Worm (Caenorhabditis elegans) whole organism, L2 larva: Measurements from ENCODE around the gene yju-2.

Source experiments
- C34F6.9 ChIP-seq: fragments of 150-350 bp; optimal IDR thresholded peaks from 2 replicates; lab custom pipeline; 2014; ENCODE audit warnings: missing biosample characterization, missing genetic modification characterization
- F13H6.1 ChIP-seq: sonication (generic microtip); optimal IDR thresholded peaks from 2 replicates; lab custom pipeline; 2016; ENCODE audit warnings: missing genetic modification characterization, missing compliant biosample characterization
- R02D3.7 ChIP-seq: fragments of 150-350 bp; optimal IDR thresholded peaks from 2 replicates; lab custom pipeline; 2014; ENCODE audit warnings: missing biosample characterization, missing genetic modification characterization
- Y55F3AM.14 ChIP-seq: fragments of 200-800 bp; sonication (Bioruptor generic); optimal IDR thresholded peaks from 2 replicates; lab custom pipeline; 2018; ENCODE audit warnings: mild to moderate bottlenecking, missing genetic modification characterization, missing compliant biosample characterization
- ZK546.5 ChIP-seq: sonication (generic microtip); optimal IDR thresholded peaks from 2 replicates; lab custom pipeline; 2017; ENCODE audit warnings: missing biosample characterization, missing genetic modification characterization
- alr-1 ChIP-seq: fragments of 150-350 bp; optimal IDR thresholded peaks from 2 replicates; lab custom pipeline; 2014; ENCODE audit warnings: missing biosample characterization, missing genetic modification characterization
- aly-2 ChIP-seq: fragments of 150-350 bp; optimal IDR thresholded peaks from 2 replicates; lab custom pipeline; 2014; ENCODE audit warnings: missing biosample characterization, missing genetic modification characterization
- ama-1 ChIP-seq: fragments of 150-350 bp; optimal IDR thresholded peaks from 2 replicates; lab custom pipeline; 2018; ENCODE audit warnings: inconsistent platforms
- blmp-1 ChIP-seq: sonication (generic microtip); optimal IDR thresholded peaks from 2 replicates; lab custom pipeline; 2017; ENCODE audit warnings: missing genetic modification characterization, mild to moderate bottlenecking, missing compliant biosample characterization, antibody characterized with exemption, moderate library complexity; ENCODE audit not compliant: insufficient read depth
- ceh-16 ChIP-seq: fragments of 150-350 bp; optimal IDR thresholded peaks from 2 replicates; lab custom pipeline; 2014; ENCODE audit warnings: missing biosample characterization, missing genetic modification characterization
- ceh-82 ChIP-seq: fragments of 150-350 bp; optimal IDR thresholded peaks from 2 replicates; lab custom pipeline; 2014; ENCODE audit warnings: missing biosample characterization, missing genetic modification characterization
- crh-2 ChIP-seq: sonication (generic microtip); optimal IDR thresholded peaks from 2 replicates; lab custom pipeline; 2017; ENCODE audit warnings: missing biosample characterization, missing genetic modification characterization
- dmd-4 ChIP-seq: sonication (generic microtip); optimal IDR thresholded peaks from 2 replicates; lab custom pipeline; 2017; ENCODE audit warnings: missing biosample characterization, missing genetic modification characterization
- egl-27 ChIP-seq: sonication (generic microtip); optimal IDR thresholded peaks from 3 replicates; lab custom pipeline; 2017; ENCODE audit warnings: missing biosample characterization, missing genetic modification reagents, missing genetic modification characterization
- elt-1 ChIP-seq: fragments of 150-350 bp; optimal IDR thresholded peaks from 2 replicates; lab custom pipeline; 2014; ENCODE audit warnings: missing biosample characterization, missing genetic modification characterization
- elt-3 ChIP-seq: sonication (generic microtip); optimal IDR thresholded peaks from 2 replicates; lab custom pipeline; 2017; ENCODE audit warnings: missing biosample characterization, missing genetic modification characterization
- fos-1 ChIP-seq: fragments of 150-350 bp; optimal IDR thresholded peaks from 2 replicates; lab custom pipeline; 2014; ENCODE audit warnings: missing biosample characterization, missing genetic modification characterization
- gmeb-1 ChIP-seq: fragments of 150-350 bp; optimal IDR thresholded peaks from 2 replicates; lab custom pipeline; 2014; ENCODE audit warnings: missing biosample characterization, missing genetic modification characterization
- lin-11 ChIP-seq: fragments of 150-350 bp; sonication (generic microtip); optimal IDR thresholded peaks from 2 replicates; lab custom pipeline; 2014; ENCODE audit warnings: missing biosample characterization, missing genetic modification characterization, inconsistent platforms, mixed read lengths
- lin-13 ChIP-seq: fragments of 150-350 bp; optimal IDR thresholded peaks from 2 replicates; lab custom pipeline; 2014; ENCODE audit warnings: missing biosample characterization, missing genetic modification reagents, missing genetic modification characterization
- lin-39 ChIP-seq: fragments of 150-350 bp; optimal IDR thresholded peaks from 2 replicates; lab custom pipeline; 2014; ENCODE audit warnings: missing biosample characterization, missing genetic modification reagents, missing genetic modification characterization
- lsy-2 ChIP-seq, 2 experiments: fragments of 150-350 bp in 1 of 2; sonication (generic microtip) in 1 of 2; optimal IDR thresholded peaks; 2 replicates each; lab custom pipeline; 2014 to 2017; ENCODE audit warnings: missing biosample characterization in 2 of 2, missing genetic modification characterization in 2 of 2
- mbf-1 ChIP-seq: sonication (generic microtip); optimal IDR thresholded peaks from 2 replicates; lab custom pipeline; 2017; ENCODE audit warnings: missing biosample characterization, missing genetic modification characterization
- mdl-1 ChIP-seq, 2 experiments: fragments of 150-350 bp in 1 of 2; sonication (generic microtip) in 1 of 2; optimal IDR thresholded peaks; 2 replicates each; lab custom pipeline; 2017; ENCODE audit warnings: missing biosample characterization in 2 of 2, missing genetic modification characterization in 2 of 2
- nhr-10 ChIP-seq: sonication (generic microtip); optimal IDR thresholded peaks from 2 replicates; lab custom pipeline; 2017; ENCODE audit warnings: missing biosample characterization, missing genetic modification characterization
- nhr-11 ChIP-seq: fragments of 150-350 bp; optimal IDR thresholded peaks from 2 replicates; lab custom pipeline; 2014; ENCODE audit warnings: missing biosample characterization, missing genetic modification characterization
- nhr-12 ChIP-seq: fragments of 150-350 bp; optimal IDR thresholded peaks from 2 replicates; lab custom pipeline; 2014; ENCODE audit warnings: missing biosample characterization, missing genetic modification characterization
- nhr-129 ChIP-seq: fragments of 150-350 bp; optimal IDR thresholded peaks from 2 replicates; lab custom pipeline; 2014; ENCODE audit warnings: missing biosample characterization, missing genetic modification characterization
- nhr-21 ChIP-seq: fragments of 150-350 bp; optimal IDR thresholded peaks from 2 replicates; lab custom pipeline; 2014; ENCODE audit warnings: missing biosample characterization, missing genetic modification characterization
- nhr-237 ChIP-seq: fragments of 150-350 bp; optimal IDR thresholded peaks from 2 replicates; lab custom pipeline; 2014; ENCODE audit warnings: missing biosample characterization, missing genetic modification characterization
- nhr-25 ChIP-seq: fragments of 150-350 bp; sonication (generic microtip); optimal IDR thresholded peaks from 3 replicates; lab custom pipeline; 2014; ENCODE audit warnings: missing biosample characterization, missing genetic modification characterization
- nhr-6 ChIP-seq: fragments of 150-350 bp; optimal IDR thresholded peaks from 2 replicates; lab custom pipeline; 2014; ENCODE audit warnings: missing biosample characterization, missing genetic modification characterization
- nhr-77 ChIP-seq: fragments of 150-350 bp; optimal IDR thresholded peaks from 2 replicates; lab custom pipeline; 2014; ENCODE audit warnings: missing biosample characterization, missing genetic modification characterization
- sem-4 ChIP-seq: fragments of 150-350 bp; optimal IDR thresholded peaks from 2 replicates; lab custom pipeline; 2014; ENCODE audit warnings: missing biosample characterization, missing genetic modification reagents, missing genetic modification characterization
- sma-3 ChIP-seq: sonication (generic microtip); optimal IDR thresholded peaks from 2 replicates; lab custom pipeline; 2016; ENCODE audit warnings: missing genetic modification reagents, missing genetic modification characterization, missing compliant biosample characterization
- snpc-4 ChIP-seq: fragments of 150-350 bp; optimal IDR thresholded peaks from 2 replicates; lab custom pipeline; 2014; ENCODE audit warnings: missing biosample characterization, missing genetic modification characterization
- unc-39 ChIP-seq: fragments of 150-350 bp; optimal IDR thresholded peaks from 2 replicates; lab custom pipeline; 2014; ENCODE audit warnings: missing biosample characterization, missing genetic modification characterization
- unc-55 ChIP-seq: fragments of 150-350 bp; sonication (generic microtip); optimal IDR thresholded peaks from 3 replicates; lab custom pipeline; 2014; ENCODE audit warnings: missing biosample characterization, missing genetic modification reagents, missing genetic modification characterization
- unc-62 ChIP-seq: fragments of 150-350 bp; optimal IDR thresholded peaks from 2 replicates; lab custom pipeline; 2014; ENCODE audit warnings: missing biosample characterization, missing genetic modification reagents, missing genetic modification characterization
- zag-1 ChIP-seq: fragments of 150-350 bp; optimal IDR thresholded peaks from 2 replicates; lab custom pipeline; 2014; ENCODE audit warnings: missing biosample characterization, missing genetic modification characterization
- ztf-1 ChIP-seq: fragments of 200-800 bp; sonication (Bioruptor generic); conservative IDR thresholded peaks from 2 replicates; pipeline ENCODE4 v1.3.6; 2022; ENCODE audit warnings: missing genetic modification characterization, missing compliant biosample characterization
- ztf-11 ChIP-seq: sonication (generic microtip); optimal IDR thresholded peaks from 2 replicates; lab custom pipeline; 2017; ENCODE audit warnings: missing biosample characterization, missing genetic modification characterization
- ztf-4 ChIP-seq: fragments of 150-350 bp; optimal IDR thresholded peaks from 2 replicates; lab custom pipeline; 2014; ENCODE audit warnings: missing biosample characterization, missing genetic modification characterization

The yju-2 gene

DNA sequence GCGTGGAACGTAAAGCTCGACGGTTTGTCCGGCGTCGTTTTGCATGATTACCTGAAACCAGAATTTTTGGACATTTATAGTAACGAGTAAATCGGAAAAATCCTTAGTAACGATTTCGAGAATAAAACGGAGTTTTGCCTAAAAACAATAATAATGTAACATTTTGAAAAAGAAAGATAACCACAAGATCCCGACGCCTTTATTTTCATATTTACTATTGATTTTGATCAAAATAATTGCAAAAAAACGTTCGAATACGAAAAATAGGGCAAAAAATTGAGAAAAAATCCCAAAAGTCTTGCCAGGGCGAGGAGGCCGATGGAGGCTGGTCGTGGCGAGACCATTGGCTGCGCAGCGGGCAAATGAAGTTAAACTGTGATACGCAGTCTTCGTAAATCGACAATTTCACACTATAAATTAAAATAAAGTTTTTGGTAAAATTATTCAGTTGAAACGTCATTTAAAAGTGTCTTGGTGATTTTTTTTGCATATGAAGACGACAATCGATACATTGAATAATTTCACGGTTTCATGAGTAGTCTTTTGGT is 5.5 kb downstream of the yju-2 start, which contains the start of gene rps-21 (continued):
- TF ChIP-seq snpc-4 (tag; lab: Kevin White, UChicago) (peak; percentile 59), nhr-77 (tag; lab: Kevin White, UChicago) (peak; percentile 46), unc-55 (peak; percentile 94), ZK546.5 (tag; lab: Kevin White, UChicago) (peak; percentile 74), sem-4 (tag; lab: Kevin White, UChicago) (peak; percentile 46), unc-39 (tag; lab: Kevin White, UChicago) (no peak), aly-2 (tag; lab: Kevin White, UChicago) (no peak), zag-1 (tag; lab: Kevin White, UChicago) (peak; percentile 38), nhr-129 (peak; percentile 70), sma-3 (GFP tag; lab: Kevin White, UChicago) (peak; percentile 84), unc-62 (GFP tag; lab: Kevin White, UChicago) (no peak), ceh-16 (peak; percentile 37), ztf-11 (tag; lab: Kevin White, UChicago) (no peak), gmeb-1 (peak; percentile 82), lsy-2 (tag; optimal IDR thresholded peaks at IDR 0.05; lab: Kevin White, UChicago) (peak; percentile 84 to 93), alr-1 (no peak), lin-39 (tag; lab: Kevin White, UChicago) (no peak), mdl-1 (tag; optimal IDR thresholded peaks at IDR 0.05; lab: Kevin White, UChicago) (peak in 1 of 2 experiments; percentile 17), lin-11 (tag; lab: Kevin White, UChicago) (peak; percentile 80), nhr-237 (tag; lab: Kevin White, UChicago) (no peak)

DNA sequence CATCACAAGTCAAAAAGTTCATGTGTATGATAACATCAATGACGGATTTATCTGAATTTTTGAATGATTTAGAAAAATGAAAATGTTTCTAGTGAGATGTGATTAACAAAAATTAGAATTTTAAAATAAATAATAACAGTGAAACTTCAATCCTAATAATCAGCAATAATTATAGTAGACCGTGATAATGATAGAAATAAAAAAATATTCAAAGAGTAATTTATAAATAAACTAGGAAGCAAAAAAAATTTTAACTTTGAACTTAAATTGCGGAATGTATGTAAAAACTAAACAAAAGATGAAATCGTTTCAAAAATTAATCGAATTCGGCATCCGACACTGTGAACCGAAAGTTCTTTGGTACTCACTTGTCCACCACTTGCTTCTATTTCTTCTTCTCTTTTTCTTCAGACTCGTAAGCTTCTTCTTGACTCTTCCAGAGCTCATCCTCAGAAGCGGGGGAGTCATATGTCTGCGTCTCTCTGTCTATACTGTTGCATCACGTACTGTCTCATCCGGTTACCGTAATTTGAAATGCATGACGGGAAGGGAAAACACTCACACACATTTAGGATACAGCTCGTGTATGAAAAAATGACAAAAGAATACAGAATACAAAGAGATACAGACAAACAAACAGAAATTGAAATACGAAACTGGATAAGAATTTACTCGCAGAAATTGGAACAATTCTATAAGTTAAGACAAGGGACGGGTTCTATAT is 9.0 kb downstream of the yju-2 start, which contains the start of gene mec-14:
TSS of gene mec-14 (minus strand) at position 51 of the 724 bp plus-strand sequence.
- TF ChIP-seq blmp-1 (no peak), unc-55 (peak; percentile 68)

DNA sequence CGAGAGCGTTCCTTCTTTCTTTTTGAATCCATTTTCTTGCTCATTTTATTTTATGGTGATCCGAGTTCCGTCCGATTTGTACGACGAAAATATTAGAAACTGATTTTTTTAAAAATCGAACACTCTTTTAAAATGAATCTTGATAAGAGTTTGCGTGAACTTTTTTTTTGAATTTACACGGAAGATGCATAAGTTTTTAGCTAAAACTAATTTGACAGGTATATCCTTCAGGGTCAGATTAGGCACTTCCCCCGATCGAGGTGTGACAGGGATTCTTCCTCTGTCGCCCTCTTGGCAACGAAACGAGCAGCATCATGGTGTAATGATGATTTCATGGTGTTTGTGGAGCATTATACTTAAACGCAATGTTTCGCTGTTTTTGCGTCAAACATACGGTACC is 11.2 kb downstream of the yju-2 start, which contains the start of gene F37C12.18:
TSS of gene F37C12.18 (minus strand) at position 101 of the 400 bp plus-strand sequence.
- TF ChIP-seq F13H6.1 (tag; lab: Kevin White, UChicago) (no peak), unc-39 (tag; lab: Kevin White, UChicago) (no peak), elt-1 (no peak)

DNA sequence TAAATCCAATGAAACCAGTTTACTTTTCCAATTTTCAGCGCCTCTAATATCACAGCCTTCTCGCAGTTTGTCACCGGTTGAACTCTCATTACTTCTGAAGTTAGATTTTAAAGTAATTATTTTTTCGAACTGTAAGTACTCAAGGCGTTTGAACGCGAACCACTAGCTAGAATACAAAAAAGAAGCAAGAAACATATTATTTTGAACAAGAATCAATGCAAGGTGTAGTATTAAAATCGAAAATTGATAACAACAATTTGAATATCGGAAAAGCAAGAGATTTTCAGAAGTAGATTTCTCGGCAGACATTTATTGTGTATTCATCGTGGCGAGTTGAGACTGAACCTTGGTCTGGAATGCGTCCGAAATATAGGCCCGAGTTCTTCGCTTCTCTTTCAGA is 13.8 kb downstream of the yju-2 start, which contains the start of gene exos-9:
TSS of gene exos-9 (minus strand) at position 101 of the 400 bp plus-strand sequence.
- TF ChIP-seq nhr-12 (tag; lab: Kevin White, UChicago) (no peak), ama-1 (lab: Kevin White, UChicago) (peak; percentile 8)

DNA sequence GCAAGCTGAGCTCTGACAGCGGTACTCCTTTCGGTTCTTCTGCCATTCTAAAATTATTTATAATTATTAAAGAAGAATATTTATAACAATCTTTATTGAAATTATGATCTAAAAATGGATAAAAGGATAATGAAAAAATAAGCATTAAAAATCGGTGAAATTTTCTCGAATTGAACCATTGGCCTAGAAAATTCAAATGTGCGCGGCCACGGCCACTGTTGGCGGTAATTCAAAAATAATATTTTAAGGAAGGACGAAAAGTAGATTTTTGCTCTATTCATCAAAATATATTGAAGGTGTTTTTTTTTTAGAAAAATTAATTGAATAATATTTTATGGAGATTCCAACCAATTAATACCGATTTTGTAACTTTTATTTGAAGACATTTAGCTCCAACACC is 14.7 kb downstream of the yju-2 start, which contains the start of gene pfd-5:
TSS of gene pfd-5 (minus strand) at position 47 of the 400 bp plus-strand sequence.
- no peak for TF ChIP-seq R02D3.7 (tag; lab: Kevin White, UChicago)
- TF ChIP-seq nhr-129, result no peak
- no peak for TF ChIP-seq nhr-10
- TF ChIP-seq ZK546.5 (tag; lab: Kevin White, UChicago), result no peak
- TF ChIP-seq ztf-11 (tag; lab: Kevin White, UChicago), result no peak
- TF ChIP-seq mbf-1 (tag; lab: Kevin White, UChicago), result no peak
- TF ChIP-seq fos-1, result peak; percentile 29
- no peak for TF ChIP-seq elt-1
- no peak for TF ChIP-seq nhr-237 (tag; lab: Kevin White, UChicago)
- TF ChIP-seq lsy-2 (tag; optimal IDR thresholded peaks at IDR 0.05; lab: Kevin White, UChicago), result peak; percentile 46 to 85
- peak; percentile 35 for TF ChIP-seq crh-2
- peak; percentile 20 for TF ChIP-seq nhr-21 (tag; lab: Kevin White, UChicago)
- peak; percentile 22 for TF ChIP-seq lin-13
- no peak for TF ChIP-seq zag-1 (tag; lab: Kevin White, UChicago)
- no peak for TF ChIP-seq unc-62 (GFP tag; lab: Kevin White, UChicago)
- no peak for TF ChIP-seq dmd-4 (tag; lab: Kevin White, UChicago)
- no peak for TF ChIP-seq ztf-1 (GFP tag; lab: Robert Waterston, UW)
- TF ChIP-seq nhr-12 (tag; lab: Kevin White, UChicago), result no peak
- TF ChIP-seq egl-27 (tag; lab: Kevin White, UChicago), result peak; percentile 33
- TF ChIP-seq aly-2 (tag; lab: Kevin White, UChicago), result no peak
- peak; percentile 65 for TF ChIP-seq C34F6.9 (tag; lab: Kevin White, UChicago)
- TF ChIP-seq gmeb-1, result peak; percentile 94
- TF ChIP-seq nhr-11 (tag; lab: Kevin White, UChicago), result no peak
- peak; percentile 7 for TF ChIP-seq snpc-4 (tag; lab: Kevin White, UChicago)
- no peak for TF ChIP-seq nhr-6 (tag; lab: Kevin White, UChicago)
- TF ChIP-seq F13H6.1 (tag; lab: Kevin White, UChicago), result peak; percentile 49
- TF ChIP-seq Y55F3AM.14 (GFP tag; lab: Kevin White, UChicago), result no peak
- peak; percentile 37 for TF ChIP-seq nhr-25 (tag; lab: Kevin White, UChicago)
- TF ChIP-seq unc-39 (tag; lab: Kevin White, UChicago), result no peak
- no peak for TF ChIP-seq ceh-82 (tag; lab: Kevin White, UChicago)
- TF ChIP-seq nhr-77 (tag; lab: Kevin White, UChicago), result no peak
- TF ChIP-seq ztf-4 (tag; lab: Kevin White, UChicago), result no peak
- no peak for TF ChIP-seq elt-3 (tag; lab: Kevin White, UChicago)
